Fruit fly (Drosophila melanogaster): ENCODE measurements around the gene Npc2d.
A peak's percentile ranks its signal among the peaks of the same experiment; 100 is the strongest.

The Npc2d gene

DNA sequence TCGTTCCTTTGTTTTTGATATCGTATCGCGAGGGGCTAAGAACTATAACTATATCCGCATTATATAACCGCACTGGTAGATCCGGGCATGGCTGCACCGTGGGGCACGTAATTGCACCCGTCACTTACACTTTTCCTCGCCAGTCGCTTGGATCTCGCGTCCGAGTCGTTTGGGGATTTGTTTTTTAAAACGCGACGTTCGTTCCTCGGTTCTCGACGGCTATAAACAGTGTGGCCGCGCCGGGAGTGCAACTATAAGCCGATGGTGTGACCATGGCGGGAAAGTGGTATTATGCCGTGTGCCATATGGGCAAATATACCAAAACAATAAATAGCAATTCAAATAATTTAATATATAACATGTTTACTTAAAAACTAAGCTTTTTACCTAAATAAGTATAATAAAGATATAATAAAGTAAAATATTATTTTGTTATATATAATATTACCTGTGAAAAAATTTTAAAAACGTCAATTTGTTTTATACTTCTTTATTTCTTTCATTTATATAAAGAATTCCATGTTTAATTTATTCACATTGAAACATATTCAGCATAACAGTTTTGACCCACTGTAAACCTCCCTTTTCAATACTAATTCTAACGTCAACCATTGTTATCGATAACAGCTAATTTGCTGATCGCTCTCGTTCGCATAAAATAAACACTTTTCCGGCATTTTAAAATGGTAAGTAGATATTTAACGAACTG, 13.1 kb downstream of the Npc2d start, which contains the start of the genes Mical and CG3909 (continued):
- TF ChIP-seq Kr (GFP tag; optimal IDR thresholded peaks at IDR 0.05) = no peak
- no peak for TF ChIP-seq Hey (tag; optimal IDR thresholded peaks at IDR 0.05)
- TF ChIP-seq Hr78 (GFP tag; optimal IDR thresholded peaks at IDR 0.05) = peak in 1 of 2 experiments; percentile 59
- no peak for TF ChIP-seq mirr (GFP tag; optimal IDR thresholded peaks at IDR 0.05)
- peak; percentile 85 for TF ChIP-seq tap (tag; optimal IDR thresholded peaks at IDR 0.05)
- peak; percentile 66 for TF ChIP-seq CG2116 (GFP tag; optimal IDR thresholded peaks at IDR 0.05)
- peak; percentile 92 for TF ChIP-seq CG8924 (tag; optimal IDR thresholded peaks at IDR 0.05)
- peak; percentile 92 for TF ChIP-seq CG31441 (GFP tag; IDR thresholded peaks at IDR 0.05)
- TF ChIP-seq CG2199 (GFP tag; IDR thresholded peaks at IDR 0.05) = peak; percentile 57; the same call in 1 of the 3 replicates
- TF ChIP-seq CG6654 (GFP tag; optimal IDR thresholded peaks at IDR 0.05) = no peak
- TF ChIP-seq GATAe (GFP tag; conservative IDR thresholded peaks at IDR 0.05) = no peak
- peak; percentile 29 for TF ChIP-seq eyg (GFP tag; optimal IDR thresholded peaks at IDR 0.05)
- TF ChIP-seq HLH4C (GFP tag; IDR thresholded peaks at IDR 0.05; ENCODE audit: partially characterized antibody) = peak; percentile 64
- TF ChIP-seq CG18011 (GFP tag; optimal IDR thresholded peaks at IDR 0.05) = no peak
- peak; percentile 48 for TF ChIP-seq CG10543 (GFP tag; optimal IDR thresholded peaks at IDR 0.05)
- TF ChIP-seq CG32772 (GFP tag; IDR thresholded peaks at IDR 0.05) = peak; percentile 88
- TF ChIP-seq crp (GFP tag; optimal IDR thresholded peaks at IDR 0.05) = peak in 1 of 2 experiments; percentile 58
- TF ChIP-seq hbn (GFP tag; IDR thresholded peaks at IDR 0.05; ENCODE audit: partially characterized antibody) = peak; percentile 21; the same call in 1 of the 2 replicates
- TF ChIP-seq CG17385 (GFP tag; optimal IDR thresholded peaks at IDR 0.05) = peak; percentile 76
- TF ChIP-seq Hr39 (optimal IDR thresholded peaks at IDR 0.05) = no peak
- no peak for TF ChIP-seq Bdp1 (GFP tag; optimal IDR thresholded peaks at IDR 0.05)
- TF ChIP-seq CG10462 (GFP tag; optimal IDR thresholded peaks at IDR 0.05) = peak; percentile 59
- TF ChIP-seq CG13287 (GFP tag; IDR thresholded peaks at IDR 0.05; ENCODE audit: partially characterized antibody) = peak; percentile 68
- TF ChIP-seq chn (GFP tag; optimal IDR thresholded peaks at IDR 0.05) = no peak
- TF ChIP-seq Trl (optimal IDR thresholded peaks at IDR 0.05) = no peak
- peak; percentile 58 for TF ChIP-seq Trl (GFP tag; optimal IDR thresholded peaks at IDR 0.05)
- TF ChIP-seq ftz-f1 (GFP tag; optimal IDR thresholded peaks at IDR 0.05) = no peak
- peak; percentile 24 for TF ChIP-seq schlank (tag; optimal IDR thresholded peaks at IDR 0.05)
- peak; percentile 83 for TF ChIP-seq wdn (GFP tag; IDR thresholded peaks at IDR 0.05)
- peak; percentile 73; the same call in 2 of the 3 replicates for TF ChIP-seq CG6175 (GFP tag; IDR thresholded peaks at IDR 0.05)
- peak; percentile 65 for TF ChIP-seq CG6683 (GFP tag; optimal IDR thresholded peaks at IDR 0.05)
- TF ChIP-seq CG2889 (GFP tag; IDR thresholded peaks at IDR 0.05) = peak; percentile 90
- peak; percentile 92 for TF ChIP-seq phol (tag; optimal IDR thresholded peaks at IDR 0.05)
- TF ChIP-seq Ptx1 (GFP tag; IDR thresholded peaks at IDR 0.05) = peak; percentile 93
- TF ChIP-seq CG17359 (tag; optimal IDR thresholded peaks at IDR 0.05) = peak; percentile 88
- no peak for TF ChIP-seq CG6854 (GFP tag; optimal IDR thresholded peaks at IDR 0.05)
- peak; percentile 92 for TF ChIP-seq CG17361 (GFP tag; IDR thresholded peaks at IDR 0.05)
- no peak for TF ChIP-seq gro (GFP tag; optimal IDR thresholded peaks at IDR 0.05)
- peak; percentile 63 for TF ChIP-seq run (tag; optimal IDR thresholded peaks at IDR 0.05)
- TF ChIP-seq CG10209 (GFP tag; optimal IDR thresholded peaks at IDR 0.05) = peak; percentile 76
- TF ChIP-seq Rx (GFP tag; IDR thresholded peaks at IDR 0.05) = peak; percentile 58; the same call in 1 of the 2 replicates
- TF ChIP-seq CG8765 (GFP tag; IDR thresholded peaks at IDR 0.05) = peak; percentile 65; the same call in 1 of the 2 replicates
- TF ChIP-seq CG10147 (GFP tag; optimal IDR thresholded peaks at IDR 0.05) = peak; percentile 65
- peak; percentile 75 for TF ChIP-seq NfI (GFP tag; optimal IDR thresholded peaks at IDR 0.05)
- peak; percentile 38; the same call in 1 of the 4 replicates for TF ChIP-seq Dll (GFP tag; IDR thresholded peaks at IDR 0.05; ENCODE audit: partially characterized antibody)
- TF ChIP-seq pho (GFP tag; optimal IDR thresholded peaks at IDR 0.05) = peak; percentile 51
- TF ChIP-seq usp (GFP tag; optimal IDR thresholded peaks at IDR 0.05) = no peak
- TF ChIP-seq CG6813 (GFP tag; optimal IDR thresholded peaks at IDR 0.05) = peak; percentile 40
- TF ChIP-seq HLHmδ (GFP tag; optimal IDR thresholded peaks at IDR 0.05) = peak; percentile 72
